Fruit fly (Drosophila melanogaster) whole organism, wandering third instar larva: ENCODE data around the gene Pino.

Source experiments
- Abd-B ChIP-seq: fragments of >200 bp; optimal IDR thresholded peaks from 2 replicates; lab custom pipeline; 2017; ENCODE audit warnings: missing biosample characterization, missing genetic modification characterization
- CG32264 ChIP-seq: fragments of 200-800 bp; sonication (Bioruptor generic); optimal IDR thresholded peaks from 2 replicates; lab custom pipeline; 2016; ENCODE audit warnings: missing biosample characterization, missing genetic modification characterization
- CG9705 ChIP-seq: fragments of 200-800 bp; sonication (Bioruptor generic); optimal IDR thresholded peaks from 2 replicates; lab custom pipeline; 2018; ENCODE audit warnings: missing biosample characterization, mild to moderate bottlenecking, missing genetic modification characterization
- CrebA ChIP-seq: fragments of 200-800 bp; sonication (Bioruptor generic); optimal IDR thresholded peaks from 2 replicates; lab custom pipeline; 2016; ENCODE audit warnings: missing biosample characterization, mild to moderate bottlenecking, missing genetic modification characterization, borderline replicate concordance
- Dfd ChIP-seq: fragments of >200 bp; optimal IDR thresholded peaks from 2 replicates; lab custom pipeline; 2017; ENCODE audit warnings: missing biosample characterization, missing genetic modification characterization
- Dif ChIP-seq: fragments of 200-275, 200-300 bp; sonication (Bioruptor generic); optimal IDR thresholded peaks from 2 replicates; lab custom pipeline; 2018; ENCODE audit warnings: missing biosample characterization, missing genetic modification characterization; ENCODE audit not compliant: partially characterized antibody
- GATAd ChIP-seq: sonication (Bioruptor generic); optimal IDR thresholded peaks from 2 replicates; lab custom pipeline; 2016; ENCODE audit warnings: missing biosample characterization, missing genetic modification characterization
- HLH106 ChIP-seq: fragments of 200-800 bp; optimal IDR thresholded peaks from 3 replicates; lab custom pipeline; 2019; ENCODE audit warnings: missing biosample characterization, mild to moderate bottlenecking, missing genetic modification characterization, moderate library complexity
- Hnf4 ChIP-seq: fragments of 200-800 bp; sonication (Bioruptor generic); optimal IDR thresholded peaks from 2 replicates; lab custom pipeline; 2016; ENCODE audit warnings: missing biosample characterization, mild to moderate bottlenecking, missing genetic modification characterization
- Hr78 ChIP-seq: fragments of >200 bp; optimal IDR thresholded peaks from 2 replicates; lab custom pipeline; 2017; ENCODE audit warnings: missing biosample characterization, missing genetic modification characterization
- Hr83 ChIP-seq: fragments of 200-300 bp; sonication (Bioruptor generic); optimal IDR thresholded peaks from 2 replicates; lab custom pipeline; 2016; ENCODE audit warnings: missing biosample characterization, mild to moderate bottlenecking, missing genetic modification characterization, moderate library complexity; ENCODE audit not compliant: poor library complexity, severe bottlenecking
- Jra ChIP-seq: sonication (Bioruptor generic); optimal IDR thresholded peaks from 2 replicates; lab custom pipeline; 2016; ENCODE audit warnings: missing biosample characterization, missing genetic modification characterization
- Mio ChIP-seq: sonication (Bioruptor generic); optimal IDR thresholded peaks from 2 replicates; lab custom pipeline; 2016; ENCODE audit warnings: missing biosample characterization, missing genetic modification characterization
- Myc ChIP-seq: fragments of >200 bp; optimal IDR thresholded peaks from 2 replicates; lab custom pipeline; 2017
- N ChIP-seq: fragments of >200 bp; optimal IDR thresholded peaks from 2 replicates; lab custom pipeline; 2018; ENCODE audit warnings: missing biosample characterization, missing external identifiers, missing genetic modification characterization
- OdsH ChIP-seq: fragments of 200-800 bp; sonication (Bioruptor generic); optimal IDR thresholded peaks from 2 replicates; lab custom pipeline; 2016; ENCODE audit warnings: missing biosample characterization, mild to moderate bottlenecking, missing genetic modification characterization
- Rel ChIP-seq, 2 experiments: fragments of 200-800 bp; sonication (Bioruptor generic) in 1 of 2; optimal IDR thresholded peaks; 2 replicates in 1 of 2; 3 replicates in 1 of 2; lab custom pipeline; 2016 to 2019; ENCODE audit warnings: mild to moderate bottlenecking in 2 of 2, missing biosample characterization in 2 of 2, missing genetic modification characterization in 2 of 2, moderate library complexity in 1 of 2
- Sp1 ChIP-seq: fragments of 200-800 bp; sonication (Bioruptor generic); optimal IDR thresholded peaks from 3 replicates; lab custom pipeline; 2019; ENCODE audit warnings: missing biosample characterization, mild to moderate bottlenecking, missing genetic modification characterization, moderate library complexity
- Vsx2 ChIP-seq: fragments of 200-300, 225-300 bp; sonication (Bioruptor generic); optimal IDR thresholded peaks from 2 replicates; lab custom pipeline; 2018; ENCODE audit warnings: missing biosample characterization, missing genetic modification characterization; ENCODE audit not compliant: partially characterized antibody
- br ChIP-seq: fragments of 200-800 bp; sonication (Bioruptor generic); optimal IDR thresholded peaks from 2 replicates; lab custom pipeline; 2016; ENCODE audit warnings: missing biosample characterization, missing genetic modification characterization
- brk ChIP-seq: fragments of 200-800 bp; sonication (Bioruptor generic); optimal IDR thresholded peaks from 2 replicates; lab custom pipeline; 2016; ENCODE audit warnings: missing biosample characterization, mild to moderate bottlenecking, missing genetic modification characterization
- dl ChIP-seq, 2 experiments: fragments of 175-275, 200-275 bp in 1 of 2; fragments of 200-275 bp in 1 of 2; sonication (Bioruptor generic); optimal IDR thresholded peaks; lab custom pipeline; 2018; ENCODE audit warnings: mild to moderate bottlenecking in 2 of 2, missing biosample characterization in 2 of 2, missing genetic modification characterization in 2 of 2, moderate library complexity in 2 of 2; ENCODE audit not compliant: partially characterized antibody in 2 of 2, insufficient read depth in 1 of 2
- dmrt93B ChIP-seq: fragments of 200-800 bp; sonication (Bioruptor generic); optimal IDR thresholded peaks from 2 replicates; lab custom pipeline; 2018; ENCODE audit warnings: missing biosample characterization, mild to moderate bottlenecking, missing genetic modification characterization
- dsf ChIP-seq: sonication (Bioruptor generic); optimal IDR thresholded peaks from 2 replicates; lab custom pipeline; 2016; ENCODE audit warnings: missing biosample characterization, missing genetic modification characterization, borderline replicate concordance
- ey ChIP-seq: fragments of 200-800 bp; sonication (Bioruptor generic); optimal IDR thresholded peaks from 2 replicates; lab custom pipeline; 2016; ENCODE audit warnings: missing biosample characterization, missing genetic modification characterization
- foxo ChIP-seq, 2 experiments: fragments of 200-800 bp; sonication (Bioruptor generic); optimal IDR thresholded peaks; 2 replicates in 1 of 2; 3 replicates in 1 of 2; lab custom pipeline; 2016 to 2017; ENCODE audit warnings: missing biosample characterization in 2 of 2, missing genetic modification characterization in 2 of 2
- fru ChIP-seq: fragments of 200-800 bp; sonication (Bioruptor generic); optimal IDR thresholded peaks from 3 replicates; lab custom pipeline; 2016; ENCODE audit warnings: missing biosample characterization, mild to moderate bottlenecking, missing genetic modification characterization
- h ChIP-seq: fragments of 200-800 bp; sonication (Bioruptor generic); optimal IDR thresholded peaks from 3 replicates; lab custom pipeline; 2016; ENCODE audit warnings: missing biosample characterization, mild to moderate bottlenecking, missing genetic modification characterization
- jim ChIP-seq: fragments of 175-275, 200-325 bp; sonication (Bioruptor generic); optimal IDR thresholded peaks from 2 replicates; lab custom pipeline; 2016; ENCODE audit warnings: missing biosample characterization, mild to moderate bottlenecking, missing genetic modification characterization
- lola ChIP-seq: fragments of >200 bp; optimal IDR thresholded peaks from 2 replicates; lab custom pipeline; 2017; ENCODE audit warnings: missing biosample characterization, missing genetic modification characterization
- pan ChIP-seq: fragments of >200 bp; optimal IDR thresholded peaks from 2 replicates; lab custom pipeline; 2017
- psq ChIP-seq: fragments of 200-800 bp; sonication (Bioruptor generic); optimal IDR thresholded peaks from 3 replicates; lab custom pipeline; 2017; ENCODE audit warnings: missing biosample characterization, mild to moderate bottlenecking, missing genetic modification characterization, moderate library complexity
- rgr ChIP-seq: fragments of 200-800 bp; sonication (Bioruptor generic); optimal IDR thresholded peaks from 3 replicates; lab custom pipeline; 2016; ENCODE audit warnings: missing biosample characterization, mild to moderate bottlenecking, missing genetic modification characterization
- sage ChIP-seq: fragments of 200-800 bp; sonication (Bioruptor generic); optimal IDR thresholded peaks from 2 replicates; lab custom pipeline; 2016; ENCODE audit warnings: missing biosample characterization, mild to moderate bottlenecking, missing genetic modification characterization
- sv ChIP-seq: fragments of 200-800 bp; sonication (Bioruptor generic); optimal IDR thresholded peaks from 3 replicates; lab custom pipeline; 2016; ENCODE audit warnings: missing biosample characterization, missing genetic modification characterization
- tai ChIP-seq: sonication (Bioruptor generic); optimal IDR thresholded peaks from 2 replicates; lab custom pipeline; 2016; ENCODE audit warnings: missing biosample characterization, missing genetic modification characterization
- usp ChIP-seq: fragments of >200 bp; optimal IDR thresholded peaks from 2 replicates; lab custom pipeline; 2017; ENCODE audit warnings: missing biosample characterization, missing genetic modification characterization
- woc ChIP-seq: sonication (Bioruptor generic); optimal IDR thresholded peaks from 2 replicates; lab custom pipeline; 2016; ENCODE audit warnings: missing biosample characterization, mild to moderate bottlenecking, missing genetic modification characterization

Gene Pino

dm6 chr2L:1128932-1129887 is at the start of gene Pino, which contains the start of gene TBC1D23:
TSS of gene Pino (minus strand) at chr2L:1128953.
TSS of gene TBC1D23 (plus strand) at chr2L:1129316.
- peak; percentile 53 for TF ChIP-seq ey (GFP tag; lab: Kevin White, UChicago)
- no peak for TF ChIP-seq dl (GFP tag; optimal IDR thresholded peaks at IDR 0.05; lab: Kevin White, UChicago; ENCODE audit: insufficient read depth in 1 of 2, partially characterized antibody in 2 of 2)
- TF ChIP-seq Dfd (GFP tag; lab: Kevin White, UChicago) = no peak
- TF ChIP-seq Sp1 (GFP tag; lab: Kevin White, UChicago) = peak; percentile 70
- no peak for TF ChIP-seq Mio (GFP tag; lab: Kevin White, UChicago)
- TF ChIP-seq psq (GFP tag; lab: Kevin White, UChicago) = peak; percentile 48
- TF ChIP-seq CG32264 (GFP tag; lab: Kevin White, UChicago) = no peak
- TF ChIP-seq dsf = no peak
- TF ChIP-seq fru (GFP tag; lab: Kevin White, UChicago) = peak; percentile 57
- TF ChIP-seq Dif (GFP tag; lab: Kevin White, UChicago) = no peak
- TF ChIP-seq tai (GFP tag; lab: Kevin White, UChicago) = no peak
- TF ChIP-seq sv (GFP tag; lab: Kevin White, UChicago) = peak; percentile 58
- no peak for TF ChIP-seq Abd-B
- no peak for TF ChIP-seq lola (GFP tag; lab: Kevin White, UChicago)
- peak; percentile 57 for TF ChIP-seq Myc (lab: Kevin White, UChicago)
- TF ChIP-seq HLH106 (tag; lab: Kevin White, UChicago) = peak; percentile 84
- peak; percentile 52 for TF ChIP-seq h (GFP tag; lab: Kevin White, UChicago)
- peak; percentile 26 for TF ChIP-seq OdsH
- TF ChIP-seq Hr83 (GFP tag; lab: Kevin White, UChicago) = peak; percentile 38
- peak; percentile 1 for TF ChIP-seq Jra
- peak; percentile 50 for TF ChIP-seq br (GFP tag; lab: Kevin White, UChicago)
- peak; percentile 57 for TF ChIP-seq CG9705
- TF ChIP-seq Rel (GFP tag; optimal IDR thresholded peaks at IDR 0.05; lab: Kevin White, UChicago) = no peak
- TF ChIP-seq Rel (tag; optimal IDR thresholded peaks at IDR 0.05; lab: Kevin White, UChicago) = no peak
- TF ChIP-seq woc (GFP tag; lab: Kevin White, UChicago) = peak; percentile 60
- TF ChIP-seq Hnf4 = no peak
- no peak for TF ChIP-seq CrebA
- no peak for TF ChIP-seq jim (GFP tag; lab: Kevin White, UChicago)
- TF ChIP-seq dmrt93B (GFP tag; lab: Kevin White, UChicago) = peak; percentile 56
- no peak for TF ChIP-seq pan
- TF ChIP-seq N = no peak
- TF ChIP-seq sage (GFP tag; lab: Kevin White, UChicago) = no peak
- no peak for TF ChIP-seq brk
- TF ChIP-seq rgr (GFP tag; lab: Kevin White, UChicago) = peak; percentile 76
- TF ChIP-seq Vsx2 (GFP tag; lab: Kevin White, UChicago) = no peak
- TF ChIP-seq foxo (GFP tag; optimal IDR thresholded peaks at IDR 0.05; lab: Kevin White, UChicago) = peak in 1 of 2 experiments; percentile 80
- no peak for TF ChIP-seq usp
- TF ChIP-seq Hr78 = no peak
- TF ChIP-seq GATAd (GFP tag; lab: Kevin White, UChicago) = no peak

dm6 chr2L:1177522-1177921 is 48.8 kb upstream of the Pino start, which contains the start of gene CG4896:
TSS of gene CG4896 (plus strand) at chr2L:1177690.
- TF ChIP-seq brk (no peak), Rel (GFP tag; optimal IDR thresholded peaks at IDR 0.05; lab: Kevin White, UChicago) (no peak), Rel (tag; optimal IDR thresholded peaks at IDR 0.05; lab: Kevin White, UChicago) (peak; percentile 86), Hr83 (GFP tag; lab: Kevin White, UChicago) (peak; percentile 36)
